Worm (Caenorhabditis elegans) whole organism, midembryonic: ENCODE measurements around the gene acr-5.

Experiments used
- klf-2 ChIP-seq: fragments of 200-800 bp; sonication (Bioruptor generic); conservative IDR thresholded peaks from 2 replicates; pipeline ENCODE4 v1.3.6; 2022; ENCODE audit warnings: missing genetic modification reagents, missing genetic modification characterization, missing compliant biosample characterization
- med-1 ChIP-seq: sonication (generic microtip); optimal IDR thresholded peaks from 2 replicates; lab custom pipeline; 2017; ENCODE audit warnings: missing genetic modification characterization, mild to moderate bottlenecking, missing compliant biosample characterization, antibody characterized with exemption, missing genetic modification reagents; ENCODE audit not compliant: insufficient read depth
- ref-1 ChIP-seq: fragments of 200-800 bp; sonication (Bioruptor generic); conservative IDR thresholded peaks from 2 replicates; pipeline ENCODE4 v1.3.6; 2022; ENCODE audit warnings: missing genetic modification reagents, missing genetic modification characterization, missing compliant biosample characterization
- tab-1 ChIP-seq: fragments of 200-800 bp; sonication (Bioruptor generic); IDR thresholded peaks from 2 replicates; pipeline ENCODE4 v1.3.6; 2022; ENCODE audit warnings: missing genetic modification characterization, missing compliant biosample characterization

DNA sequence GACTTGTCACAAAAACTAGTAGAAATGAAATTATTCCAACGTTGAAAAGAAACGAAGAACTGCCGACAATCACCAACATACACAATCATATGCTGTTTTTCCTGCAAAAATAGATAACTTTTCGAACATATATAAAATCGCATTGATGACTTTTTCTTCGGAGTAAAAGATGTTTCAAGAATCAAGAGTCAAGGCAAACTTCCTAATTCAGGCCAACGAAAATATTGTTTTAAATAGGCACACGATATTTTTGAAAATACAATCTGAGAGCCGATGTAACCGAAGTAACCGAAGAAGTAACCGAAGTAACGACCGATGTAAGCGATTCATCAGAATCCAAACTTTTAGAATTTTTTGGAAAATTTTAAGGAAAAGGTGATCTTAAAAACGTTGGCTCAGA is 5.4 kb upstream of the acr-5 start, which contains the start of gene C09E7.10:
- TF ChIP-seq med-1 (GFP tag; lab: Kevin White, UChicago) (no peak), tab-1 (no peak), ref-1 (no peak), klf-2 (GFP tag; lab: Robert Waterston, UW) (no peak)
